Worm (Caenorhabditis elegans) whole organism, midembryonic: Measurements from ENCODE around the gene snb-2.

ENCODE experiments used
- T22C8.4 ChIP-seq: fragments of 200-800 bp; sonication (Bioruptor generic); IDR thresholded peaks from 2 replicates; pipeline ENCODE4 v1.3.6; 2022; ENCODE audit warnings: missing genetic modification characterization, missing compliant biosample characterization
- cog-1 ChIP-seq: sonication (generic microtip); optimal IDR thresholded peaks from 2 replicates; lab custom pipeline; 2016; ENCODE audit warnings: missing genetic modification characterization, missing compliant biosample characterization
- flt-1 ChIP-seq: fragments of 200-800 bp; sonication (Bioruptor generic); IDR thresholded peaks from 2 replicates; pipeline ENCODE4 v1.3.6; 2022; ENCODE audit warnings: missing genetic modification characterization, missing compliant biosample characterization
- med-1 ChIP-seq: sonication (generic microtip); optimal IDR thresholded peaks from 2 replicates; lab custom pipeline; 2017; ENCODE audit warnings: missing genetic modification characterization, mild to moderate bottlenecking, missing compliant biosample characterization, antibody characterized with exemption, missing genetic modification reagents; ENCODE audit not compliant: insufficient read depth
- ref-1 ChIP-seq: fragments of 200-800 bp; sonication (Bioruptor generic); conservative IDR thresholded peaks from 2 replicates; pipeline ENCODE4 v1.3.6; 2022; ENCODE audit warnings: missing genetic modification reagents, missing genetic modification characterization, missing compliant biosample characterization
- tab-1 ChIP-seq: fragments of 200-800 bp; sonication (Bioruptor generic); IDR thresholded peaks from 2 replicates; pipeline ENCODE4 v1.3.6; 2022; ENCODE audit warnings: missing genetic modification characterization, missing compliant biosample characterization

- TF ChIP-seq flt-1 (GFP tag; lab: Robert Waterston, UW) (no peak), ref-1 (GFP tag; lab: Robert Waterston, UW) (no peak), tab-1 (GFP tag; lab: Robert Waterston, UW) (no peak), cog-1 (tag; lab: Kevin White, UChicago) (no peak), T22C8.4 (GFP tag; lab: Robert Waterston, UW) (no peak), med-1 (GFP tag; lab: Kevin White, UChicago) (no peak)
Measured at ce11 chrV:12317080-12317479, 28.6 kb downstream of the snb-2 start, which contains the start of gene R04F11.3.
